Worm (Caenorhabditis elegans): ENCODE results near the gene chhy-1.

The chhy-1 gene

DNA sequence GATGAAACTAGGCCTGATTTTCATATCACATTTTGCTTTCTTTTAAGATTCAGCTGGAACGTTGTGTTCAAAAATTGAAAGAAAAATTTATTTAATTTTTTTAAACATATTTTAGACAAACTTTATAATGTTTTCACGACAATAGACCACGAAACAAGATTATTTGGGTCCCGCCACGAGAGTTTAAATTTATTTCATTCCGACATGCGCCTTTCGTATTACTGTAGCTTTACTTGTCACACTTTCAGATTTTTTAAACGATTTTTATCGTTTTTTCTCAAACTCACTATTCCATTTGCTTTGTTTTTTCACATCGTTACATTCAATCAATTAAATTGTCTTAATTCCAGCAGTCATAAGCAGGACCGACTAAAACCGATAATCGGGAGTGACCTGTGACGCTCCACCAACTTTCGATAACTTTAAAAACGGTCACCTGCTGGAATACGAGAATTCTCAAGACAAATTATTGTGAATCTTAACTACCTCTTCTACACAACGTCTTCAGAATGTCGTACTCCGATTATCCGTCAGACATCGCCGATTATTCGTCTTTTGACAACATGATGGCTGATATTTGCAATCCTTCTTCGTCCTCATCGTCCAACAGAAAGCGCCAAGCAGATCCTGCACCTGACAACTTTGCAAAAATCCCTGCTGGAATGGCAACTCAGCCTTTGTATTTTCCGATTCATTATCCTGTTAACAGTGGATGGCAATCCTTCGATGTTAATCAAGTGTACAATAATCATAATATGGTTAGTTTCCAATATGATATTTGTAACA, 23.4 kb downstream of the chhy-1 start, which contains the start of gene aptf-3:
aptf-3 (plus strand) TSS at position 351 of the 786 bp plus-strand sequence.
- no peak for TF ChIP-seq unc-62 (GFP tag; optimal IDR thresholded peaks at IDR 0.05)

DNA sequence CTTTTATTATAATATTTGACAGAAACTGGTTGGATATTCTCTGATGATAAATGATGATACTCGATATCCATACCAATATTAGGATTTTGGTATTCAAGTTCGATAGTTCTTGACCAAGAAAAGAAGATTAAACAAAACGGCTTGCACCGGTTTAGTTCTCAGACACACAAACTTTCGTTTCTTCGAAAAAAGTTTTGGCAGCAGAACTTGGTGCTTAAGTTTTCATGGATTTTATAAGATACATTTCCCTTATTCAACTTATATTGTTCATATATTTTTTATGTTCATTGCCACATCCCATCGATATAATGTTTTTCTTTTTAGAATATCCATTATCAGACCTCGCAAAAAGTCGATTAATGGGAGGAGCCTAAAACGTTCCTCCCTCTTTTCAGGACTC, 26.7 kb downstream of the chhy-1 start, which contains the start of gene aptf-4:
aptf-4 (plus strand) TSS at position 301 of the 400 bp plus-strand sequence.
- no peak for TF ChIP-seq unc-62 (GFP tag; optimal IDR thresholded peaks at IDR 0.05)

DNA sequence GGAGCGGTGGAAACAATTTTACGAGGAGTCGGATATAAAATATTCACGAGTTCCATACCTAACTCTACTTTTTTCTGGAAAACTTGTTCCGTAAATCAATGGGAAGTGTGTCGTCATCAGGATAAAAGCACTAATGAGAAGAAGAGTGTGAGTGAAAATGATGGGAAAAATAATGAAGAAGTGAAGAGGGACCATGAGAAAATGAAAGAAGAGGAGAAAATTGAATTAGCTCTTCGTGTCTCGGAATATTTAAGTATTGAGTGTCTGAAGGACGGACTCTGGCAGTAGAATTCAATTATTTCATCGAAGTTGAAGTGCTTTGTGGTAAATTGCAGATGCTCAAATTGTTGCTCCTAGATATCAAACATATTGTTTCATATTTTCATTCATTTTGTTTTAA, 28.2 kb downstream of the chhy-1 start:
- no peak for TF ChIP-seq unc-62 (GFP tag; optimal IDR thresholded peaks at IDR 0.05)

DNA sequence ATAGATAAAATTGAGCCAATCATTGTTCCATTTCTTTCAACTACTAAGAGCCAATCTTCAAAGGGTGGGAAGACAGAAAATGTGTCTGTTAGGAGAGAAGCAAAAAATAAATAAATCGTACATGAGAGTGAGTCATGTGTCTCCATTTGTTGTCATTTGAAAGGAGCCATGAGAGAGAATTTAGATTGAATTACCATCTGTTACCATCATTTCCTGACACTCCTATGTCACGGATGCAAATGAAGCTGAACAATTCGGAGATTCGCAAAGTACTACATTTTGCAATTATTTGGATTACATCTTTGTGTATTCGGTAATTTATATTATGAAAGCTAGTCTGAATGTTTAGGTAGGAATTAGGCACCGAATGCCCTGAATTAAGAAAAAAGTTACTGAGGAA, 29.0 kb downstream of the chhy-1 start:
- TF ChIP-seq unc-62 (GFP tag; optimal IDR thresholded peaks at IDR 0.05): no peak

DNA sequence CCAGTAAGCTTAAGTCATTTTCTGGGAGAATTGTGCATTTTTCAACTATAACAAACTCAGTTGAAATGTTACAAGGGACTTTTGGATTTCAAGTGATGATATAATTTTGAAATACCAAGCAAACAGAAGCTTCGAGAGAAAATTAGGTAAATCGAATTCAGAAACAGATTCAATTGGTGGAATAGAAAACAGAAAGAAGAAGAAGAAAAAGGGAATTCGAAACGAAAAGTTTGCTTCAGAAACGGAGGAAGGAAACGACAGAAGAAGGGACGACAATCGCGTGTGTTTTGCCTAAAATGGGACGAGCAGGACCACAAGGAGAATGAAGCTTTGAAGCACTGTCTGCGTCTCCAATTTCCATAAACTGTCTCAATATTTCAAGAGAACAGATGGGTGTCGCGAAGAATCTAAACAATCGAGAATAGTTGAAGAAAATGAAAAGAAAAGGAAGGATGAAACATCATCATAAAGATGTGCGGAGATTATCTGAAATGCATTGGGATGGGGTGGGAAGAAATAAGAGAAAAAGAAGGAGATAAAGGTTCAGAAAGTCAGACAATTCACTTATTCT, 29.7 kb downstream of the chhy-1 start:
- TF ChIP-seq unc-62 (GFP tag; optimal IDR thresholded peaks at IDR 0.05): no peak

DNA sequence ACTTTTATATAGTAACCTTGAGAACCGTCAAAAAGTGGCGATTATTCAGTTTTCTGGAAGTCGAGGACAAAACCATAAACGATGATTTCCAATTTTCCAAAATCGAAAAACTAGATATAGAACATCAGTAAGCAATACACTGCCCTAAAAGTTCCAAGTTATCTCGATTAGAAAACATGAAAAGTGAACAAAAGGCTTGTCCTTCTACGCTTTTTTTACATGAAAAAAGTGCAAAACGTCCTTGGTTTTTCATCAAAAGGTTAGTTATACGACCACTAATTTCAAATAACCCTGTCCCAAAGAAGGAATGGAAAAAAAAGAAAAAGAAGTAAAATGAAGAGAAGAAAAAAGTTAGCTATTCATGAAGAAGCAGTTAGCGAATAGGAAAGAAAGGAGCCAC, 31.5 kb downstream of the chhy-1 start:
- no peak for TF ChIP-seq unc-62 (GFP tag; optimal IDR thresholded peaks at IDR 0.05)

DNA sequence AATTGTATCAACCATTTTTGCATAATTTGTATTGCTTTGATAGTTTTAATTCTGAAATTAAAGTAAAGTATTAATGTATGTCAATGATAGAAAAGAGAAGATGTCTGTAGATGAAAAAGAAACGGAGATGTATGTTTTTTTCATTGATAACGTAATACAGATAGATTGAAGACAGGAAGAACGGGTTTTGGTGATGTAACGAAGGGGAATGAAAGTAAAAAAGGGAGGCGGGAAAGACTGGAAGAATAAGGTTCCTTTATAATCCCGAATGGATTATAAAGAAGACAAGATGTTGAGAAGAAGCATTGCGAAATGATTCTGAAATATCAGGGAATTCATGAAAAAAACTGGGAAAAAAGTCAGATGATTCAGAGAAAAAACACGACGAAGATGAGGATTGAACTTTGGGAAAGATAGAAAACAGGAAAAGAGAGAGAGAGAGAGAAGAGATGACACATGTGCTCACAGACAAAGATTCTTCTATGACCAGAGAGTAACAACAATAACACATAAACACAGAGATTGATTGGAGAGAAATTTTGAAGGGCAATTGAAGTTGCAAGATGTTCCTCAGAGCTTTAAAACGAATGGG, 32.3 kb downstream of the chhy-1 start, which contains the start of gene F54C9.11:
F54C9.11 (minus strand) TSS at position 51 of the 592 bp plus-strand sequence.
- TF ChIP-seq unc-62 (GFP tag; optimal IDR thresholded peaks at IDR 0.05): no peak

DNA sequence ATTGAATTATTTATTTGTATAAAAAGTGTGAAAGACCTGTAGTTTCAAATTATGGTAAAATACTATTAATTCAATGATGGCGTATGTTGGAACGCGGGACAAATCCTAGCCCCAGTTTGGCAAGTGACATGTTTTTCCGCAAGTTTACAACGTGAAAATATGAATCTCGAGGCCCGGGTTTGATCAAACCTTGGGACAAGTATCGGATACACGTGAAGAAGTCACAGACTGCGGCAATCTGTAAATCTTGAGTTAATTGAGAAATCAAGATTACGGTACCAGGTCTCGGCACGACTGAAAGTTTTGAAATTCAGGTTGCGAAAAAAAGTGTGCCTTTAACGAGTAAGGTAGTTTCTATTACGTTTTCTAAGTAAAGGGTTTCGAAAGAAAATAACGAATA, 34.4 kb downstream of the chhy-1 start:
- TF ChIP-seq unc-62 (GFP tag; optimal IDR thresholded peaks at IDR 0.05): no peak

DNA sequence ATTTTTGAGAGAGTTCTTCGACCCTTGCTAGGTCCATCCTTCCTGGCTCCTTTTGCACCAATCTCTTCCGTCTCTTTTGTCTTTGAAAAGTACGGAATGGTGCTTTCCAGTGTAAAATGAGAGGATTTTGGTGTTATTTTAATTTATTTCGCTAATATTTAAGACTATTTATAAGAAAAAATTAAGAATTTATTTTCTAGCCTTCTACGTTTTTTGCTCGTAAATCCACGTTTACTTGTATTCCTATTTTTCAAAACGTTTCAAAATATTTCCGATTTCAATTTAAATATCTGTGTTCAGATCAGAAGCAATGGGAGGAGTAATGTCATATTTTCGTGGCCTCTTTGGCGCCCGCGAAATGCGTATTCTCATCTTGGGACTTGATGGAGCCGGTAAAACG, 35.7 kb downstream of the chhy-1 start, which contains the start of gene arl-1:
arl-1 (plus strand) TSS at position 301 of the 400 bp plus-strand sequence.
- TF ChIP-seq unc-62 (GFP tag; optimal IDR thresholded peaks at IDR 0.05): no peak

DNA sequence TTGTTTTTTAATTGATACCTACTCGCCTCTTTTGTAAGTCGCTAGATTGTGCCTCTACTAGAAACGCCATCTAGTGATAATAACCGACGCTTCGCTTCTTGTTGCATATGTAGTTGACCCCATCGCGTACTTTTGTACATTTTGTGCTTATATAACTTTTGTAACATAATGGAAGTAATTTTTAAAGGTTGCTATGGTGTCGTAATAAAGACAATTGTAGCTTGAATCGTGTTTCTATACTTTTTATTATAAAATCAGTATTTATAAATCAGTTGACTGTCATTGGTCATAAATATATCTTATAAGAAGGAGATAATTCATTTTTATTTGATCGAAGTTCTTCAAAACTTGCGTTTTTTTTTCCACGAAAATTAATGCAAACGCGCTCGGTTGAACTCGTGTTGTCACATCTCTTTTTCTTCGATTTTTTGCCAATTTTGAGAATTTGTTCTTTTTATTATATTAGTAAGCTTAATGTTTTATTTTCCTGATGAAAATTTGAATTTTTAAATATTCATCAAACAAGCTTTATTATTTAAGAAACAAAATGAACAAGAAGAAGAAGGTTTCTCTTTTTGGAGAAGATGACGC, 39.8 kb downstream of the chhy-1 start, which contains the start of gene F54C9.9:
F54C9.9 (plus strand) TSS at position 541 of the 591 bp plus-strand sequence.
- TF ChIP-seq unc-62 (GFP tag; optimal IDR thresholded peaks at IDR 0.05): no peak

DNA sequence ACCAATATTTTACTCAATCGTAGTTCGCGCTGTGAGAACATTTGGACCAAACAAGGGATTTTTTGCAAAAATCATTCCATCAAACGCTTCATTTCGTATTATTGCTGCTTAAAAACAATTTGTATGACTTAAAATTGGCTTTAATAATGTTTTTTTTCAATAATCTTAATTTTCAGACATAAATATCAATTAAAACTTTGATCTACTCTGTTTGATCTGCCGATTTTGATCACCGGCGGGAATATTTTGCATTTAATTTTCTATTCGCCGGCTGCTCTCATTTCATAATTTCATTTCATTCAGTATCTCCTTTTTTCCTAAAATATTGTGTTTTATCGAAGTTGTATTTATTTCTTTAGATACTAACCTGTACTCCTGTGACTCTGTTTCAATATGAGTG, 42.2 kb downstream of the chhy-1 start, which contains the start of gene puf-5:
puf-5 (plus strand) TSS at position 358 of the 400 bp plus-strand sequence.
- no peak for TF ChIP-seq unc-62 (GFP tag; optimal IDR thresholded peaks at IDR 0.05)

DNA sequence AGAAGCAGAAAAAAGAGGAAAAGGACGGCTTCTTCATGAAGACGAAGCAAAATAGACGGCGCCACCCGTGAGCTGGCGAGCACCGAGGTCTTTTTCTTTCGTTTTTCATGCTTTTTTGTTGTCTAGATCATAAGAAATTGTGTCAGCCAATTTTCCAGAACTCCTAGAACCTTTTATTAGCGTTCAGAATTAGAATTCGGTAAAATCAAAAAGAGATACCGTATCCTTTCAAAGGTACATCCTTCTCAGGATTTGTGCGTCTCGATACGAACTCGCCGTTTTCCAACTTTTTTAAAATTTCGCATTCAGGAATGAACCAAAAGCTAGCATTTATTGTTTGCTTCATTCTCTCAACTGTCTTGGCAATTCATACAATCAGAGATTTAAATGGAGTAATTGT, 44.4 kb downstream of the chhy-1 start, which contains the start of gene F54C9.7:
F54C9.7 (plus strand) TSS at position 301 of the 400 bp plus-strand sequence.
- TF ChIP-seq unc-62 (GFP tag; optimal IDR thresholded peaks at IDR 0.05): no peak

DNA sequence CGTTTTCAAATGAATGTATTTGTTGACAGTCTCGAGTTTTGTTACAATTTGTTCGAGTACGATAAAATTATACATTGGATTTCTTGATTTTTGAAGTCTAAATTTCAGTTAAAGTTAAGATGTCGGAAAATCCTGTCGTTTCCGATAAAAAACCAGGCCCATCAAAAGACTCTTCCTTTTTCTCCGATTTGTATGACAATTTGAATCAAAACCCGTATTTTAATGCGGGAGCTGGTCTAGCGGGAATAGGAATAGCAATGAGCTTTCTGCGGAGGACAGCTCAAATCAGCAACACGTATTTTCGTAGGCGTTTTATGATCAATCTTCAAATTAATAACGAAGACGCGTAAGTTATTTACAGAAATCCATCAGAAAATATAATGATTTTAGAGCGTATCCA, 46.4 kb downstream of the chhy-1 start, which contains the start of gene bcs-1:
bcs-1 (plus strand) TSS at position 109 of the 400 bp plus-strand sequence.
- TF ChIP-seq unc-62 (GFP tag; optimal IDR thresholded peaks at IDR 0.05): no peak

DNA sequence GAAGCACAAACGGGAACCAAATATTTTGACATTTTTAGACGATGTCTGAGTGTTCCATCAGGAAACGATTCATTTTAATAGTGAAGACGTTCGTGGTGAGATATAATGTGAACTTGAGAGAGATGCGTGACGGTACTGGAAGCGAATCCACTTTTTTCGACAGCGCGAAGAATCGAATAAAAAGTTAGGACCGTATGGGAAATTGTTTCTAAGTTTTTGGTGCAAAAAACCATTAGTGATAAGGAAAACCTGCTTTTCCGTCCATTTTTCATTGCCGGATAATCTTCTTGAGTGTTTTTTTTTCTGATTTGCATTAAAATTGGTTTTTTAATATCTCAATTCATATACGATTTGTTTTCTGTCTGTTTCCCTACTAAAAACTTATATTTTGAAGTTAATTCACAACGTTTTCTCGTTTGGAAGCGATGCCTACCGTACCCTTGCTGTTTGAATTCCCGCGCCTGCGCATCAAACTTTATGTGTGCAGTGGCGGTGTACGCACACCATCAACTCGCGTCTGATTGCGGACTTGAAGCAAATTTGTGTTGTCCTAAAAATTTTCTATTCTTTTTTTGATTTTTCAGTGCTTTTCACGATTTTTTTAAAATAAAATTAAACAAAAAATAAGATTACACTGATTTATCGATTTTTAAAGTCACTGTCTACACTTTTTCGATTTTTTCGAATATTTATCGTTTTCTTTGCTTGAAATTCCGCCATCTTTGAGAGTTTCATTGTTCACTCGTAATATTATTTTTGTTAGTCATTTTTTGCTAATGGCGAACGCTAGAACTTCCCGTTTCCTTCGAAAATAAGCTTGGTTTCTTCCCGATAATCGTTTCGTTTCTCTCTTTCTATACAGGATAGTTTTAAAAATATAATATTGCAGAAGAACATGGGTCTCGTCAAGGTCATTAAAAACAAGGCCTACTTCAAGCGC, 48.1 kb downstream of the chhy-1 start, which contains the start of the genes col-38 and rpl-5:
col-38 (minus strand) TSS at position 51 of the 940 bp plus-strand sequence.
rpl-5 (plus strand) TSS at position 890 of the 940 bp plus-strand sequence.
- no peak for TF ChIP-seq unc-62 (GFP tag; optimal IDR thresholded peaks at IDR 0.05)

Measured in whole organism, dauer.